Fruit fly (Drosophila melanogaster) whole organism, wandering third instar larva: ENCODE data around the gene CG12035.

Experiments used
- CG32264 ChIP-seq: fragments of 200-800 bp; sonication (Bioruptor generic); optimal IDR thresholded peaks from 2 replicates; lab custom pipeline; 2016; ENCODE audit warnings: missing biosample characterization, missing genetic modification characterization
- CrebA ChIP-seq: fragments of 200-800 bp; sonication (Bioruptor generic); optimal IDR thresholded peaks from 2 replicates; lab custom pipeline; 2016; ENCODE audit warnings: missing biosample characterization, mild to moderate bottlenecking, missing genetic modification characterization, borderline replicate concordance
- Dfd ChIP-seq: fragments of >200 bp; optimal IDR thresholded peaks from 2 replicates; lab custom pipeline; 2017; ENCODE audit warnings: missing biosample characterization, missing genetic modification characterization
- Dif ChIP-seq: fragments of 200-275, 200-300 bp; sonication (Bioruptor generic); optimal IDR thresholded peaks from 2 replicates; lab custom pipeline; 2018; ENCODE audit warnings: missing biosample characterization, missing genetic modification characterization; ENCODE audit not compliant: partially characterized antibody
- GATAd ChIP-seq: sonication (Bioruptor generic); optimal IDR thresholded peaks from 2 replicates; lab custom pipeline; 2016; ENCODE audit warnings: missing biosample characterization, missing genetic modification characterization
- HLH106 ChIP-seq: fragments of 200-800 bp; optimal IDR thresholded peaks from 3 replicates; lab custom pipeline; 2019; ENCODE audit warnings: missing biosample characterization, mild to moderate bottlenecking, missing genetic modification characterization, moderate library complexity
- Hnf4 ChIP-seq: fragments of 200-800 bp; sonication (Bioruptor generic); optimal IDR thresholded peaks from 2 replicates; lab custom pipeline; 2016; ENCODE audit warnings: missing biosample characterization, mild to moderate bottlenecking, missing genetic modification characterization
- Hr78 ChIP-seq: fragments of >200 bp; optimal IDR thresholded peaks from 2 replicates; lab custom pipeline; 2017; ENCODE audit warnings: missing biosample characterization, missing genetic modification characterization
- Hr83 ChIP-seq: fragments of 200-300 bp; sonication (Bioruptor generic); optimal IDR thresholded peaks from 2 replicates; lab custom pipeline; 2016; ENCODE audit warnings: missing biosample characterization, mild to moderate bottlenecking, missing genetic modification characterization, moderate library complexity; ENCODE audit not compliant: poor library complexity, severe bottlenecking
- Mio ChIP-seq: sonication (Bioruptor generic); optimal IDR thresholded peaks from 2 replicates; lab custom pipeline; 2016; ENCODE audit warnings: missing biosample characterization, missing genetic modification characterization
- N ChIP-seq: fragments of >200 bp; optimal IDR thresholded peaks from 2 replicates; lab custom pipeline; 2018; ENCODE audit warnings: missing biosample characterization, missing external identifiers, missing genetic modification characterization
- OdsH ChIP-seq: fragments of 200-800 bp; sonication (Bioruptor generic); optimal IDR thresholded peaks from 2 replicates; lab custom pipeline; 2016; ENCODE audit warnings: missing biosample characterization, mild to moderate bottlenecking, missing genetic modification characterization
- Rel ChIP-seq, 2 experiments: fragments of 200-800 bp; sonication (Bioruptor generic) in 1 of 2; optimal IDR thresholded peaks; 2 replicates in 1 of 2; 3 replicates in 1 of 2; lab custom pipeline; 2016 to 2019; ENCODE audit warnings: mild to moderate bottlenecking in 2 of 2, missing biosample characterization in 2 of 2, missing genetic modification characterization in 2 of 2, moderate library complexity in 1 of 2
- Sp1 ChIP-seq: fragments of 200-800 bp; sonication (Bioruptor generic); optimal IDR thresholded peaks from 3 replicates; lab custom pipeline; 2019; ENCODE audit warnings: missing biosample characterization, mild to moderate bottlenecking, missing genetic modification characterization, moderate library complexity
- Vsx2 ChIP-seq: fragments of 200-300, 225-300 bp; sonication (Bioruptor generic); optimal IDR thresholded peaks from 2 replicates; lab custom pipeline; 2018; ENCODE audit warnings: missing biosample characterization, missing genetic modification characterization; ENCODE audit not compliant: partially characterized antibody
- br ChIP-seq: fragments of 200-800 bp; sonication (Bioruptor generic); optimal IDR thresholded peaks from 2 replicates; lab custom pipeline; 2016; ENCODE audit warnings: missing biosample characterization, missing genetic modification characterization
- brk ChIP-seq: fragments of 200-800 bp; sonication (Bioruptor generic); optimal IDR thresholded peaks from 2 replicates; lab custom pipeline; 2016; ENCODE audit warnings: missing biosample characterization, mild to moderate bottlenecking, missing genetic modification characterization
- dl ChIP-seq, 2 experiments: fragments of 175-275, 200-275 bp in 1 of 2; fragments of 200-275 bp in 1 of 2; sonication (Bioruptor generic); optimal IDR thresholded peaks; lab custom pipeline; 2018; ENCODE audit warnings: mild to moderate bottlenecking in 2 of 2, missing biosample characterization in 2 of 2, missing genetic modification characterization in 2 of 2, moderate library complexity in 2 of 2; ENCODE audit not compliant: partially characterized antibody in 2 of 2, insufficient read depth in 1 of 2
- dmrt93B ChIP-seq: fragments of 200-800 bp; sonication (Bioruptor generic); optimal IDR thresholded peaks from 2 replicates; lab custom pipeline; 2018; ENCODE audit warnings: missing biosample characterization, mild to moderate bottlenecking, missing genetic modification characterization
- dsf ChIP-seq: sonication (Bioruptor generic); optimal IDR thresholded peaks from 2 replicates; lab custom pipeline; 2016; ENCODE audit warnings: missing biosample characterization, missing genetic modification characterization, borderline replicate concordance
- foxo ChIP-seq, 2 experiments: fragments of 200-800 bp; sonication (Bioruptor generic); optimal IDR thresholded peaks; 2 replicates in 1 of 2; 3 replicates in 1 of 2; lab custom pipeline; 2016 to 2017; ENCODE audit warnings: missing biosample characterization in 2 of 2, missing genetic modification characterization in 2 of 2
- fru ChIP-seq: fragments of 200-800 bp; sonication (Bioruptor generic); optimal IDR thresholded peaks from 3 replicates; lab custom pipeline; 2016; ENCODE audit warnings: missing biosample characterization, mild to moderate bottlenecking, missing genetic modification characterization
- h ChIP-seq: fragments of 200-800 bp; sonication (Bioruptor generic); optimal IDR thresholded peaks from 3 replicates; lab custom pipeline; 2016; ENCODE audit warnings: missing biosample characterization, mild to moderate bottlenecking, missing genetic modification characterization
- lola ChIP-seq: fragments of >200 bp; optimal IDR thresholded peaks from 2 replicates; lab custom pipeline; 2017; ENCODE audit warnings: missing biosample characterization, missing genetic modification characterization
- pan ChIP-seq: fragments of >200 bp; optimal IDR thresholded peaks from 2 replicates; lab custom pipeline; 2017
- psq ChIP-seq: fragments of 200-800 bp; sonication (Bioruptor generic); optimal IDR thresholded peaks from 3 replicates; lab custom pipeline; 2017; ENCODE audit warnings: missing biosample characterization, mild to moderate bottlenecking, missing genetic modification characterization, moderate library complexity
- rgr ChIP-seq: fragments of 200-800 bp; sonication (Bioruptor generic); optimal IDR thresholded peaks from 3 replicates; lab custom pipeline; 2016; ENCODE audit warnings: missing biosample characterization, mild to moderate bottlenecking, missing genetic modification characterization
- sv ChIP-seq: fragments of 200-800 bp; sonication (Bioruptor generic); optimal IDR thresholded peaks from 3 replicates; lab custom pipeline; 2016; ENCODE audit warnings: missing biosample characterization, missing genetic modification characterization
- usp ChIP-seq: fragments of >200 bp; optimal IDR thresholded peaks from 2 replicates; lab custom pipeline; 2017; ENCODE audit warnings: missing biosample characterization, missing genetic modification characterization
- woc ChIP-seq: sonication (Bioruptor generic); optimal IDR thresholded peaks from 2 replicates; lab custom pipeline; 2016; ENCODE audit warnings: missing biosample characterization, mild to moderate bottlenecking, missing genetic modification characterization

The CG12035 gene

dm6 chr3L:1741655-1742551 is 17.7 kb downstream of the CG12035 start:
- no peak for TF ChIP-seq pan (lab: Kevin White, UChicago)
- no peak for TF ChIP-seq HLH106 (tag; lab: Kevin White, UChicago)
- peak; percentile 1 for TF ChIP-seq Sp1 (GFP tag; lab: Kevin White, UChicago)
- TF ChIP-seq br, result no peak
- TF ChIP-seq dmrt93B, result no peak
- TF ChIP-seq rgr (GFP tag; lab: Kevin White, UChicago), result no peak
- peak; percentile 0 for TF ChIP-seq woc (GFP tag; lab: Kevin White, UChicago)
- TF ChIP-seq fru (GFP tag; lab: Kevin White, UChicago), result no peak
- peak; percentile 46 for TF ChIP-seq Dif (GFP tag; lab: Kevin White, UChicago)
- TF ChIP-seq foxo (GFP tag; optimal IDR thresholded peaks at IDR 0.05; lab: Kevin White, UChicago), result no peak
- TF ChIP-seq Hr78 (GFP tag; lab: Kevin White, UChicago), result no peak
- no peak for TF ChIP-seq h (GFP tag; lab: Kevin White, UChicago)
- no peak for TF ChIP-seq usp (GFP tag; lab: Kevin White, UChicago)
- TF ChIP-seq CG32264 (GFP tag; lab: Kevin White, UChicago), result no peak
- TF ChIP-seq Hr83 (GFP tag; lab: Kevin White, UChicago), result no peak
- TF ChIP-seq Hnf4 (GFP tag; lab: Kevin White, UChicago), result no peak
- no peak for TF ChIP-seq CrebA (GFP tag; lab: Kevin White, UChicago)
- no peak for TF ChIP-seq Rel (GFP tag; optimal IDR thresholded peaks at IDR 0.05; lab: Kevin White, UChicago)
- peak; percentile 23 for TF ChIP-seq Rel (tag; optimal IDR thresholded peaks at IDR 0.05; lab: Kevin White, UChicago)

dm6 chr3L:1742552-1743097 is 18.4 kb downstream of the CG12035 start:
- TF ChIP-seq br (no peak), rgr (GFP tag; lab: Kevin White, UChicago) (no peak), dmrt93B (no peak), CrebA (GFP tag; lab: Kevin White, UChicago) (no peak), Vsx2 (GFP tag; lab: Kevin White, UChicago) (no peak), Hnf4 (GFP tag; lab: Kevin White, UChicago) (peak; percentile 32), lola (no peak), pan (lab: Kevin White, UChicago) (no peak), brk (no peak), sv (GFP tag; lab: Kevin White, UChicago) (no peak), GATAd (GFP tag; lab: Kevin White, UChicago) (no peak), Mio (no peak), dl (GFP tag; optimal IDR thresholded peaks at IDR 0.05; lab: Kevin White, UChicago; ENCODE audit: insufficient read depth in 1 of 2, partially characterized antibody in 2 of 2) (no peak), Hr83 (GFP tag; lab: Kevin White, UChicago) (peak; percentile 46), N (GFP tag; lab: Kevin White, UChicago) (no peak)

- TF ChIP-seq CG32264 (GFP tag; lab: Kevin White, UChicago) (no peak), Sp1 (GFP tag; lab: Kevin White, UChicago) (no peak), dsf (GFP tag; lab: Kevin White, UChicago) (no peak), OdsH (GFP tag; lab: Kevin White, UChicago) (no peak), Dfd (GFP tag; lab: Kevin White, UChicago) (no peak), fru (GFP tag; lab: Kevin White, UChicago) (no peak), psq (GFP tag; lab: Kevin White, UChicago) (no peak), br (no peak)
Observed at dm6 chr3L:1745432-1745831, 21.2 kb downstream of the CG12035 start.
